Fruit fly (Drosophila melanogaster) whole organism, wandering third instar larva: ENCODE measurements around the gene Rbf2.

Source experiments
- Abd-B ChIP-seq: fragments of >200 bp; optimal IDR thresholded peaks from 2 replicates; lab custom pipeline; 2017; ENCODE audit warnings: missing biosample characterization, missing genetic modification characterization
- CG32264 ChIP-seq: fragments of 200-800 bp; sonication (Bioruptor generic); optimal IDR thresholded peaks from 2 replicates; lab custom pipeline; 2016; ENCODE audit warnings: missing biosample characterization, missing genetic modification characterization
- CG9705 ChIP-seq: fragments of 200-800 bp; sonication (Bioruptor generic); optimal IDR thresholded peaks from 2 replicates; lab custom pipeline; 2018; ENCODE audit warnings: missing biosample characterization, mild to moderate bottlenecking, missing genetic modification characterization
- CrebA ChIP-seq: fragments of 200-800 bp; sonication (Bioruptor generic); optimal IDR thresholded peaks from 2 replicates; lab custom pipeline; 2016; ENCODE audit warnings: missing biosample characterization, mild to moderate bottlenecking, missing genetic modification characterization, borderline replicate concordance
- Dfd ChIP-seq: fragments of >200 bp; optimal IDR thresholded peaks from 2 replicates; lab custom pipeline; 2017; ENCODE audit warnings: missing biosample characterization, missing genetic modification characterization
- HLH106 ChIP-seq: fragments of 200-800 bp; optimal IDR thresholded peaks from 3 replicates; lab custom pipeline; 2019; ENCODE audit warnings: missing biosample characterization, mild to moderate bottlenecking, missing genetic modification characterization, moderate library complexity
- Hnf4 ChIP-seq: fragments of 200-800 bp; sonication (Bioruptor generic); optimal IDR thresholded peaks from 2 replicates; lab custom pipeline; 2016; ENCODE audit warnings: missing biosample characterization, mild to moderate bottlenecking, missing genetic modification characterization
- Jra ChIP-seq: sonication (Bioruptor generic); optimal IDR thresholded peaks from 2 replicates; lab custom pipeline; 2016; ENCODE audit warnings: missing biosample characterization, missing genetic modification characterization
- Mio ChIP-seq: sonication (Bioruptor generic); optimal IDR thresholded peaks from 2 replicates; lab custom pipeline; 2016; ENCODE audit warnings: missing biosample characterization, missing genetic modification characterization
- Myc ChIP-seq: fragments of >200 bp; optimal IDR thresholded peaks from 2 replicates; lab custom pipeline; 2017
- N ChIP-seq: fragments of >200 bp; optimal IDR thresholded peaks from 2 replicates; lab custom pipeline; 2018; ENCODE audit warnings: missing biosample characterization, missing external identifiers, missing genetic modification characterization
- OdsH ChIP-seq: fragments of 200-800 bp; sonication (Bioruptor generic); optimal IDR thresholded peaks from 2 replicates; lab custom pipeline; 2016; ENCODE audit warnings: missing biosample characterization, mild to moderate bottlenecking, missing genetic modification characterization
- Rel ChIP-seq, 2 experiments: fragments of 200-800 bp; sonication (Bioruptor generic) in 1 of 2; optimal IDR thresholded peaks; 2 replicates in 1 of 2; 3 replicates in 1 of 2; lab custom pipeline; 2016 to 2019; ENCODE audit warnings: mild to moderate bottlenecking in 2 of 2, missing biosample characterization in 2 of 2, missing genetic modification characterization in 2 of 2, moderate library complexity in 1 of 2
- Sp1 ChIP-seq: fragments of 200-800 bp; sonication (Bioruptor generic); optimal IDR thresholded peaks from 3 replicates; lab custom pipeline; 2019; ENCODE audit warnings: missing biosample characterization, mild to moderate bottlenecking, missing genetic modification characterization, moderate library complexity
- Vsx2 ChIP-seq: fragments of 200-300, 225-300 bp; sonication (Bioruptor generic); optimal IDR thresholded peaks from 2 replicates; lab custom pipeline; 2018; ENCODE audit warnings: missing biosample characterization, missing genetic modification characterization; ENCODE audit not compliant: partially characterized antibody
- br ChIP-seq: fragments of 200-800 bp; sonication (Bioruptor generic); optimal IDR thresholded peaks from 2 replicates; lab custom pipeline; 2016; ENCODE audit warnings: missing biosample characterization, missing genetic modification characterization
- brk ChIP-seq: fragments of 200-800 bp; sonication (Bioruptor generic); optimal IDR thresholded peaks from 2 replicates; lab custom pipeline; 2016; ENCODE audit warnings: missing biosample characterization, mild to moderate bottlenecking, missing genetic modification characterization
- dl ChIP-seq, 2 experiments: fragments of 175-275, 200-275 bp in 1 of 2; fragments of 200-275 bp in 1 of 2; sonication (Bioruptor generic); optimal IDR thresholded peaks; lab custom pipeline; 2018; ENCODE audit warnings: mild to moderate bottlenecking in 2 of 2, missing biosample characterization in 2 of 2, missing genetic modification characterization in 2 of 2, moderate library complexity in 2 of 2; ENCODE audit not compliant: partially characterized antibody in 2 of 2, insufficient read depth in 1 of 2
- dmrt93B ChIP-seq: fragments of 200-800 bp; sonication (Bioruptor generic); optimal IDR thresholded peaks from 2 replicates; lab custom pipeline; 2018; ENCODE audit warnings: missing biosample characterization, mild to moderate bottlenecking, missing genetic modification characterization
- dsf ChIP-seq: sonication (Bioruptor generic); optimal IDR thresholded peaks from 2 replicates; lab custom pipeline; 2016; ENCODE audit warnings: missing biosample characterization, missing genetic modification characterization, borderline replicate concordance
- ey ChIP-seq: fragments of 200-800 bp; sonication (Bioruptor generic); optimal IDR thresholded peaks from 2 replicates; lab custom pipeline; 2016; ENCODE audit warnings: missing biosample characterization, missing genetic modification characterization
- foxo ChIP-seq, 2 experiments: fragments of 200-800 bp; sonication (Bioruptor generic); optimal IDR thresholded peaks; 2 replicates in 1 of 2; 3 replicates in 1 of 2; lab custom pipeline; 2016 to 2017; ENCODE audit warnings: missing biosample characterization in 2 of 2, missing genetic modification characterization in 2 of 2
- fru ChIP-seq: fragments of 200-800 bp; sonication (Bioruptor generic); optimal IDR thresholded peaks from 3 replicates; lab custom pipeline; 2016; ENCODE audit warnings: missing biosample characterization, mild to moderate bottlenecking, missing genetic modification characterization
- h ChIP-seq: fragments of 200-800 bp; sonication (Bioruptor generic); optimal IDR thresholded peaks from 3 replicates; lab custom pipeline; 2016; ENCODE audit warnings: missing biosample characterization, mild to moderate bottlenecking, missing genetic modification characterization
- jim ChIP-seq: fragments of 175-275, 200-325 bp; sonication (Bioruptor generic); optimal IDR thresholded peaks from 2 replicates; lab custom pipeline; 2016; ENCODE audit warnings: missing biosample characterization, mild to moderate bottlenecking, missing genetic modification characterization
- lola ChIP-seq: fragments of >200 bp; optimal IDR thresholded peaks from 2 replicates; lab custom pipeline; 2017; ENCODE audit warnings: missing biosample characterization, missing genetic modification characterization
- psq ChIP-seq: fragments of 200-800 bp; sonication (Bioruptor generic); optimal IDR thresholded peaks from 3 replicates; lab custom pipeline; 2017; ENCODE audit warnings: missing biosample characterization, mild to moderate bottlenecking, missing genetic modification characterization, moderate library complexity
- rgr ChIP-seq: fragments of 200-800 bp; sonication (Bioruptor generic); optimal IDR thresholded peaks from 3 replicates; lab custom pipeline; 2016; ENCODE audit warnings: missing biosample characterization, mild to moderate bottlenecking, missing genetic modification characterization
- sage ChIP-seq: fragments of 200-800 bp; sonication (Bioruptor generic); optimal IDR thresholded peaks from 2 replicates; lab custom pipeline; 2016; ENCODE audit warnings: missing biosample characterization, mild to moderate bottlenecking, missing genetic modification characterization
- sv ChIP-seq: fragments of 200-800 bp; sonication (Bioruptor generic); optimal IDR thresholded peaks from 3 replicates; lab custom pipeline; 2016; ENCODE audit warnings: missing biosample characterization, missing genetic modification characterization

The Rbf2 gene

dm6 chr3R:15983541-15984229 lies 18.4 kb downstream of the Rbf2 start:
- TF ChIP-seq Mio (GFP tag; lab: Kevin White, UChicago) (no peak), Myc (lab: Kevin White, UChicago) (peak; percentile 46)

DNA sequence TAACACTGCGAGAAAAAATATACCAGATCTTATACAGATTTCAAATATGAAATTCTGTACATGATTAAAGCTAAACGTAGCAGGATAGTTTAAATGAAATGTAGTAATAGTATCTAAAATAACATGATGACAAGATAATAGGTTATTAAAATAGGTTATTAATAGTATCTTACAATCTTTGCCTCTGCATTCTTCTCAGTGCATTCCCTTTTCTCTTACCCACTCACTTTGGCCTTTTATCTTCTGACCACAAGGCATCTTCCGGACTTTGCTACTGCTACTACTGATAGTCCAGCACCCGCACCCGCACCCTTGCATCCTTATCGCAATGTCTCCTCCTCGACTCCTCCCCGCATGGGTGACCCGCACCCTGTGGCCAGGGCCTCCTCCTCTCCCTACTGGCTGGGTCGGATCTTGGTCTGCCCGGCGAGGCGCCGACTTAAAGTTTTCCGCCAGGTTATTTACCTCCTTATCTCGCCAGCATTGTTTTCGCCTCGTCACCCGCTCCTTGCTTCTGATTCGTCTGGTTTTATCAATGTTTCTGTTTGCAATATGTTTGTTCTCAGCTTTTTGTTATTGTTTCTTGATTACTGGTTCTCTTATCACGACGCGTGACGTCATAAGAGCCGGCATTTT lies 19.4 kb downstream of the Rbf2 start:
- TF ChIP-seq Mio (GFP tag; lab: Kevin White, UChicago) (no peak), Hnf4 (GFP tag; lab: Kevin White, UChicago) (peak; percentile 74), psq (GFP tag; lab: Kevin White, UChicago) (peak; percentile 73), dsf (no peak), CG9705 (no peak), Myc (lab: Kevin White, UChicago) (no peak), Jra (GFP tag; lab: Kevin White, UChicago) (peak; percentile 16), N (no peak), OdsH (GFP tag; lab: Kevin White, UChicago) (peak; percentile 73), br (peak; percentile 62), CG32264 (GFP tag; lab: Kevin White, UChicago) (no peak), HLH106 (peak; percentile 70), foxo (GFP tag; optimal IDR thresholded peaks at IDR 0.05; lab: Kevin White, UChicago) (peak in 1 of 2 experiments; percentile 79), ey (GFP tag; lab: Kevin White, UChicago) (peak; percentile 68), Abd-B (GFP tag; lab: Kevin White, UChicago) (no peak), Dfd (no peak), jim (GFP tag; lab: Kevin White, UChicago) (no peak), fru (GFP tag; lab: Kevin White, UChicago) (peak; percentile 72), dl (GFP tag; optimal IDR thresholded peaks at IDR 0.05; lab: Kevin White, UChicago; ENCODE audit: insufficient read depth in 1 of 2, partially characterized antibody in 2 of 2) (no peak), rgr (GFP tag; lab: Kevin White, UChicago) (peak; percentile 76), CrebA (GFP tag; lab: Kevin White, UChicago) (no peak), Vsx2 (GFP tag; lab: Kevin White, UChicago) (no peak), sv (no peak), Rel (GFP tag; optimal IDR thresholded peaks at IDR 0.05; lab: Kevin White, UChicago) (no peak), Rel (tag; optimal IDR thresholded peaks at IDR 0.05; lab: Kevin White, UChicago) (peak; percentile 11), h (GFP tag; lab: Kevin White, UChicago) (peak; percentile 65), Sp1 (GFP tag; lab: Kevin White, UChicago) (peak; percentile 68), dmrt93B (peak; percentile 7), brk (GFP tag; lab: Kevin White, UChicago) (no peak)

DNA sequence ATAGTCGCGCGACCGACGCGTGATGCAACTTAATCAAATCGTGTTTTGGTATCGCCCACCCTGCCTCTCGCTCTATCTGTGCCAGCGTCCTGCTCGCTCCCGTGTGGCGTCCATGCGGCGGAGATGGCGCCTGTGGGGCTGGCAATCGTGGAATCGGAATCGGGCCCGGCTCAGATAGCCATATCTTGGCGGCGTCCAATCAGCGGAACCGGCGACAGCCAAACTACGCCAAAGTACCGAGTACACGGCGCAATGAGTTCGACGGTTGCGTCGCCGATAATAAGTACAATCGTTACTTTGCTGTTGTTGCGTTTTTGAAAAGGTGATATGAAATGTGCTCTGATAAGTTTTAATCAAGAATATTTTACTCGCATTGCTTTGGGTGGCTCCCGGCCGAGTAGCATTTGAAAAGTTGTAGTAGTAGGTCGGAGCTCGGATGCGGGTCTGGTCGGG lies 20.5 kb downstream of the Rbf2 start, which contains the start of gene srp:
TSS of gene srp (plus strand) at position 391 of the 453 bp plus-strand sequence.
- TF ChIP-seq Abd-B (GFP tag; lab: Kevin White, UChicago) (no peak), lola (no peak), Rel (GFP tag; optimal IDR thresholded peaks at IDR 0.05; lab: Kevin White, UChicago) (no peak), Rel (tag; optimal IDR thresholded peaks at IDR 0.05; lab: Kevin White, UChicago) (peak; percentile 86), sage (GFP tag; lab: Kevin White, UChicago) (no peak), h (GFP tag; lab: Kevin White, UChicago) (peak; percentile 83), fru (GFP tag; lab: Kevin White, UChicago) (peak; percentile 40), Hnf4 (GFP tag; lab: Kevin White, UChicago) (no peak), psq (GFP tag; lab: Kevin White, UChicago) (no peak)

- TF ChIP-seq Mio (GFP tag; lab: Kevin White, UChicago) (no peak), Rel (GFP tag; optimal IDR thresholded peaks at IDR 0.05; lab: Kevin White, UChicago) (no peak), Rel (tag; optimal IDR thresholded peaks at IDR 0.05; lab: Kevin White, UChicago) (peak; percentile 85)
- TF ChIP-seq, all 38 proteins: peak for 1
Observed at dm6 chr3R:15987064-15987649, 21.9 kb downstream of the Rbf2 start.
